Worm (Caenorhabditis elegans): ENCODE results near the gene srd-51.

The srd-51 gene

DNA sequence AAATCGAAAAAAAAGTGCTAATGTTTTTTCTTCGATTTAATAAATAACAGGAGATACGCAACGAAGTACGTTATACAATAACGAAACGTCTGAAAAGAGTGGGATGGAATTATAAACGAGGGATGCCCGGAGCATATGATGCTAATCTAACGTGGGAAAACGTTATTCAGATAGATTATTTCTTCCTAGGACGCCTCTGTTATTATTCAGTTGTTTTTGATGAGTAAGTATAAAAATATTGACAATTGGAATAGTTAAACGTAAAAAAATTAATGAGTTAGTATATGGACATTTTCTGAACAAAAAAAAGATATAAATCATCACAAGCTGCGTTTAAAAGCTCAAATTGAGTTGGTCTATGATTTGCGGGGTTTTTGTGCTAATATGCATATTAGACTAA lies at the start of gene srd-51:
Gene srd-51, minus strand, starts transcription at position 101 of the 400 bp plus-strand sequence.
- no peak for TF ChIP-seq nhr-80 (tag; optimal IDR thresholded peaks at IDR 0.05)
- TF ChIP-seq T26A5.8 (tag; optimal IDR thresholded peaks at IDR 0.05), result no peak
- TF ChIP-seq Y53F4B.3 (GFP tag; IDR thresholded peaks at IDR 0.05), result no peak
- no peak for TF ChIP-seq B0019.2 (GFP tag; conservative IDR thresholded peaks at IDR 0.05)
- TF ChIP-seq xnd-1 (tag; optimal IDR thresholded peaks at IDR 0.05), result no peak
- no peak for TF ChIP-seq ekl-4 (GFP tag; IDR thresholded peaks at IDR 0.05)
- no peak for TF ChIP-seq F10E7.11 (tag; optimal IDR thresholded peaks at IDR 0.05)
- TF ChIP-seq ceh-58 (GFP tag; IDR thresholded peaks at IDR 0.05), result no peak
- no peak for TF ChIP-seq madf-6 (GFP tag; IDR thresholded peaks at IDR 0.05)
- no peak for TF ChIP-seq lsy-27 (tag; optimal IDR thresholded peaks at IDR 0.05; ENCODE audit: borderline replicate concordance, insufficient read depth)
- no peak for TF ChIP-seq lir-1 (GFP tag; conservative IDR thresholded peaks at IDR 0.05)
- TF ChIP-seq let-607 (tag; optimal IDR thresholded peaks at IDR 0.05), result no peak
- TF ChIP-seq F23B12.7 (tag; optimal IDR thresholded peaks at IDR 0.05; ENCODE audit: insufficient read depth), result no peak
- no peak for TF ChIP-seq F49E8.2 (tag; optimal IDR thresholded peaks at IDR 0.05; ENCODE audit: insufficient read depth)

DNA sequence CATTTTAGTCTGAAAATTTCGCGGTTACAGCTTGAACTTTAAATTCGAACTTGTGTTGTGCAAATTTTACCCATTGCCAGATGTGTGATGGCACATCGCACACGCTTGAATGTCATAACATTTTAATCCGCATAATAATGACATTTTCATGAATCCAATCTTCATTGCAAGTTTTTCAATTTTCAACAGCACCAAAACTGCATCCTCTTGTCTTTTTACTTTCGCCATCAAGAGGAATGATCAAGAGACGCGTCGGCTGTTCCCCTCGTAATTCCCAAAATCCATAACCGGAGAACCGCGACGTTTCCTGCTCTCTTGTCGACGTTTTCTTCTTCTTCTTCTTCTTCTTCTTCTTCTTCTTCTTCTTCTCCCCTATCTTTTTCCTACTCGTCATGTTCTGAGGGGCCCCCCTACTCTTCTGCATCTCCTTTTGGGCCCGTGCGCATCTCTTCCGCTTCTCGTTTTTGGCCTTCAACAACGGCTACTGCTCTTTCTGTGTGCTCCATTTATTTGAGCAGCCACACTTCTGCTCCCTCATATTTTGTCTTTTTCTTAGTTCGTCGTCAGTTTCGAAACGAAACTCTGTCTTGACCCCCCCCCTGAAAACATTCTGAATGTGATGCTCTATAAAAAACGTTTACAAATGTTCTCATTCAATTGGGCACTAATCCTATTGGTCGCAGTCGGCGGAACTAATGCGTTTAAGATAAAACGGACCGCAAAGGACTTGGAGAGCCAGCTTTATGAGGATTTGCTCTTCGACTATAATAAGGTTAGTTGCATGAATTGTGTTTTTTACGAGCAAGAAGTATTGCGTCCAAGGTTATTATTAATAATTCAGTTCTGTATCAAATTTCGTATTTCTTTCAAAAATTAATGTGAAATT lies 48.0 kb upstream of the srd-51 start, which contains the start of gene acr-12:
Gene acr-12, plus strand, starts transcription at position 430 of the 886 bp plus-strand sequence.
- TF ChIP-seq zfh-2 (GFP tag; conservative IDR thresholded peaks at IDR 0.05) (peak; percentile 80), ceh-100 (GFP tag; IDR thresholded peaks at IDR 0.05) (no peak)

DNA sequence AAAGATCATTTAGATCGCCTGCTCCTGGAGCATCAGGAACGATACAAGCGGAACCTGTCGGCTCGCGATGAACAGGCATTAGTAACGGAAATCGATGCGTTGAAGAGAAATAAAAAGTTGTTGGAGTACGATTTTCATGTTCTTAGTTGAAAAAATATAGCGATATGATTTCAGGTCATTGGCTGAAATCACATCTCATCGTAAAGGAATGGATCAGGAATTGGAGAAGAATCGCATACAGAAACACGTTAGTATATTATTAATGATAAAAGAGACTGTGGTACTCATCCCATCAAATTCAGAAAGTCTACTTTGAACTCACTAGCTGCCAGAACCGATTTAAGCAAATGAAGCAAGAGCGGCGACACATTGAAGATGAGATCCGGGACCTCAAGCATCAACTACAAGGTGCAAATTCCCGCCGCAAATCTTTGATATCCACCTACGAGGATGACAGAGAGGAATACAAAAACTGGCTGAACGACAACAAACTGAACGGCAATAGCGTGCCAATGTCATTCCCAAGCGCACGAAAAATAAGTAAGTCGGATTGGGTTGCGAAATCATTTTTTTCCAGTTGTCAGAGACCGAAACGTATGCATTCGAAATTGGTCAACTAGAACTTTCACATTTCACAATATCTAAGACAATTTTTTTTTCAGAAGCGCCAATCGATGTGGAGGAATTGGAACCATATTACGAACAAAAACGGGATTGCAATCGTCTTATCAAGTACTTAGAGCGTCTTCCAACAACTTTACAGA lies 45.5 kb upstream of the srd-51 start:
- TF ChIP-seq cebp-1 (GFP tag; IDR thresholded peaks at IDR 0.05), result peak; percentile 9; the same call in 1 of the 2 replicates
- TF ChIP-seq cebp-1 (tag; optimal IDR thresholded peaks at IDR 0.05), result peak; percentile 90
- TF ChIP-seq athp-1 (tag; optimal IDR thresholded peaks at IDR 0.05), result no peak
- TF ChIP-seq Y53G8AR.9 (GFP tag; conservative IDR thresholded peaks at IDR 0.05), result no peak
- no peak for TF ChIP-seq pbrm-1 (GFP tag; IDR thresholded peaks at IDR 0.05)
- no peak for TF ChIP-seq F10E7.11 (tag; optimal IDR thresholded peaks at IDR 0.05)
- TF ChIP-seq F55B11.4 (tag; optimal IDR thresholded peaks at IDR 0.05; ENCODE audit: borderline replicate concordance, insufficient read depth), result no peak
- TF ChIP-seq tbp1 (GFP tag; optimal IDR thresholded peaks at IDR 0.05), result no peak

DNA sequence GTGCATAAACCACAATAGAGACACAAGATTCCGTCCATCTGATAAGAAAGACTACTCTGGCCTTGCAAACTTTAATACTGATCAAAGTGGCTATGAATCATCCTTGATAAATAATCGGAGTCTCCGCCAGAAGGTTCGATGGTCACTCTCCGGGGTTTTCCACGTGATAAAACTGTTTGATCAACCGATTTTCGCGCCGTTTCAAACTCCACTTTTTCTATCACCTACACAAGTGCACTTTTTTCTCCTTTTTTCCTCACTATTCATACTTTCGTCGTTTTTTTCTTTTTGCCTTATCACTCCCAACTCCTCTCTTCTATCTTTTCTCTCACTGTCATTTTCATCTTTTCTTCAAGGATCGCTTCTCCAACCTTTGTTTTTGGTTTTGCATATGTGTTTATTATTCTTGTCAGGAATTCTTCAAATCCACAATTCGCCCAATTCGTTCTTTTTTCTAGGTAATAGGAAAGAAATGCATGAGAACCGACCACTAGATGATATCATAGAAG lies 44.0 kb upstream of the srd-51 start, which contains the start of gene F18H3.4:
Gene F18H3.4, plus strand, starts transcription at position 459 of the 509 bp plus-strand sequence.
- TF ChIP-seq F22D6.2 (tag; optimal IDR thresholded peaks at IDR 0.05) (no peak), F33H1.4 (GFP tag; IDR thresholded peaks at IDR 0.05) (no peak), xnd-1 (tag; optimal IDR thresholded peaks at IDR 0.05) (no peak), ama-1 (optimal IDR thresholded peaks at IDR 0.05) (no peak), ama-1 (GFP tag; optimal IDR thresholded peaks at IDR 0.05) (no peak), lsl-1 (GFP tag; optimal IDR thresholded peaks at IDR 0.05) (no peak), atf-7 (tag; optimal IDR thresholded peaks at IDR 0.05) (peak; percentile 72), K12H6.12 (tag; optimal IDR thresholded peaks at IDR 0.05) (no peak), B0336.3 (GFP tag; IDR thresholded peaks at IDR 0.05) (peak; percentile 62; the same call in 1 of the 2 replicates), F23B12.7 (tag; optimal IDR thresholded peaks at IDR 0.05; ENCODE audit: insufficient read depth) (no peak), cebp-1 (GFP tag; IDR thresholded peaks at IDR 0.05) (no peak), cebp-1 (tag; optimal IDR thresholded peaks at IDR 0.05) (peak; percentile 75), nhr-179 (tag; optimal IDR thresholded peaks at IDR 0.05) (no peak), attf-6 (GFP tag; IDR thresholded peaks at IDR 0.05) (no peak), zfh-2 (GFP tag; conservative IDR thresholded peaks at IDR 0.05) (no peak), nfya-1 (tag; optimal IDR thresholded peaks at IDR 0.05; ENCODE audit: borderline replicate concordance, insufficient read depth) (no peak), gei-17 (GFP tag; optimal IDR thresholded peaks at IDR 0.05) (no peak), ekl-4 (GFP tag; IDR thresholded peaks at IDR 0.05) (no peak), ceh-91 (GFP tag; IDR thresholded peaks at IDR 0.05) (no peak), egl-44 (GFP tag; IDR thresholded peaks at IDR 0.05) (0 out of 2 replicates have a peak, but pooled peaks have one; percentile 67), lin-40 (tag; optimal IDR thresholded peaks at IDR 0.05) (peak; percentile 47), sptf-2 (GFP tag; optimal IDR thresholded peaks at IDR 0.05) (no peak)

Measured in whole organism, young adult.